Worm (Caenorhabditis elegans) whole organism, L4 larva: ENCODE measurements around the gene mrpl-36.

ENCODE experiments used
- D1046.2 ChIP-seq: fragments of 200-800 bp; sonication (Bioruptor generic); IDR thresholded peaks from 2 replicates; pipeline ENCODE4 v1.3.6; 2022; ENCODE audit warnings: missing genetic modification characterization, missing compliant biosample characterization
- F26F4.8 ChIP-seq: fragments of 200-800 bp; sonication (Bioruptor generic); conservative IDR thresholded peaks from 2 replicates; pipeline ENCODE4 v1.3.6; 2022; ENCODE audit warnings: missing genetic modification characterization, missing compliant biosample characterization
- F44E2.7 ChIP-seq: fragments of 200-800 bp; sonication (Bioruptor generic); IDR thresholded peaks from 2 replicates; pipeline ENCODE4 v2.1.2; 2022; ENCODE audit warnings: missing genetic modification characterization, missing compliant biosample characterization
- R02D3.7 ChIP-seq: fragments of 150-350 bp; sonication (generic microtip); optimal IDR thresholded peaks from 3 replicates; lab custom pipeline; 2014; ENCODE audit warnings: missing biosample characterization, missing genetic modification characterization
- T26A8.4 ChIP-seq: fragments of 200-800 bp; sonication (Bioruptor generic); IDR thresholded peaks from 2 replicates; pipeline ENCODE4 v1.3.6; 2022; ENCODE audit warnings: missing genetic modification characterization, missing compliant biosample characterization
- Y48G9A.11 ChIP-seq: fragments of 200-800 bp; sonication (Bioruptor generic); IDR thresholded peaks from 2 replicates; pipeline ENCODE4 v1.3.6; 2022; ENCODE audit warnings: missing genetic modification reagents, missing genetic modification characterization, missing compliant biosample characterization
- aly-2 ChIP-seq: sonication (generic microtip); optimal IDR thresholded peaks from 2 replicates; lab custom pipeline; 2018; ENCODE audit warnings: missing biosample characterization, missing genetic modification characterization
- ama-1 ChIP-seq: fragments of 150-350 bp; optimal IDR thresholded peaks from 2 replicates; lab custom pipeline; 2014; ENCODE audit warnings: inconsistent platforms, mixed read lengths
- arid-1 ChIP-seq: fragments of 200-800 bp; sonication (Bioruptor generic); conservative IDR thresholded peaks from 2 replicates; pipeline ENCODE4 v1.3.6; 2022; ENCODE audit warnings: missing genetic modification reagents, missing genetic modification characterization, missing compliant biosample characterization
- ceh-32 ChIP-seq: sonication (generic microtip); optimal IDR thresholded peaks from 2 replicates; lab custom pipeline; 2016; ENCODE audit warnings: mild to moderate bottlenecking, missing genetic modification characterization, missing compliant biosample characterization; ENCODE audit not compliant: poor library complexity
- ceh-82 ChIP-seq: sonication (generic microtip); optimal IDR thresholded peaks from 2 replicates; lab custom pipeline; 2017; ENCODE audit warnings: missing biosample characterization, missing genetic modification characterization
- daf-8 ChIP-seq: fragments of 200-800 bp; sonication (Bioruptor generic); IDR thresholded peaks from 2 replicates; pipeline ENCODE4 v1.3.6; 2022; ENCODE audit warnings: missing genetic modification characterization, missing compliant biosample characterization
- dmd-6 ChIP-seq: fragments of 200-800 bp; sonication (Bioruptor generic); IDR thresholded peaks from 2 replicates; pipeline ENCODE4 v1.3.6; 2022; ENCODE audit warnings: missing genetic modification reagents, missing genetic modification characterization, missing compliant biosample characterization
- duxl-1 ChIP-seq: sonication (generic microtip); optimal IDR thresholded peaks from 2 replicates; lab custom pipeline; 2016; ENCODE audit warnings: mild to moderate bottlenecking, missing genetic modification characterization, moderate library complexity, missing compliant biosample characterization; ENCODE audit not compliant: poor library complexity
- egl-43 ChIP-seq: fragments of 200-800 bp; sonication (Bioruptor generic); IDR thresholded peaks from 2 replicates; pipeline ENCODE4 v1.3.6; 2022; ENCODE audit warnings: missing genetic modification reagents, missing genetic modification characterization, missing compliant biosample characterization
- fkh-10 ChIP-seq: fragments of 150-350 bp; optimal IDR thresholded peaks from 2 replicates; lab custom pipeline; 2014; ENCODE audit warnings: missing biosample characterization, missing genetic modification reagents, missing genetic modification characterization
- gei-8 ChIP-seq: fragments of 200-800 bp; sonication (Bioruptor generic); optimal IDR thresholded peaks from 2 replicates; lab custom pipeline; 2018; ENCODE audit warnings: mild to moderate bottlenecking, missing genetic modification characterization, missing compliant biosample characterization
- hlh-11 ChIP-seq: fragments of 200-800 bp; sonication (Bioruptor generic); optimal IDR thresholded peaks from 2 replicates; lab custom pipeline; 2018; ENCODE audit warnings: mild to moderate bottlenecking, missing genetic modification characterization, missing compliant biosample characterization
- hlh-30 ChIP-seq: sonication (generic microtip); optimal IDR thresholded peaks from 2 replicates; lab custom pipeline; 2017; ENCODE audit warnings: antibody characterized with exemption, mild to moderate bottlenecking, missing genetic modification characterization, missing compliant biosample characterization; ENCODE audit not compliant: insufficient read depth
- lim-7 ChIP-seq: fragments of 200-800 bp; sonication (Bioruptor generic); IDR thresholded peaks from 2 replicates; pipeline ENCODE4 v1.3.6; 2022; ENCODE audit warnings: missing genetic modification characterization, missing compliant biosample characterization
- lin-1 ChIP-seq: fragments of 200-800 bp; sonication (Bioruptor generic); IDR thresholded peaks from 2 replicates; pipeline ENCODE4 v1.3.6; 2022; ENCODE audit warnings: missing genetic modification reagents, missing genetic modification characterization, missing compliant biosample characterization
- lin-13 ChIP-seq: fragments of 150-350 bp; optimal IDR thresholded peaks from 2 replicates; lab custom pipeline; 2014; ENCODE audit warnings: missing biosample characterization, missing genetic modification reagents, missing genetic modification characterization
- lin-29 ChIP-seq: fragments of 200-800 bp; sonication (Bioruptor generic); IDR thresholded peaks from 2 replicates; pipeline ENCODE4 v1.3.6; 2022; ENCODE audit warnings: missing genetic modification reagents, missing genetic modification characterization, missing compliant biosample characterization
- lsy-2 ChIP-seq, 2 experiments: fragments of 150-350 bp in 1 of 2; sonication (generic microtip) in 1 of 2; optimal IDR thresholded peaks; 2 replicates each; lab custom pipeline; 2014 to 2017; ENCODE audit warnings: missing biosample characterization in 2 of 2, missing genetic modification characterization in 2 of 2
- mdt-29 ChIP-seq: fragments of 200-800 bp; sonication (Bioruptor generic); IDR thresholded peaks from 2 replicates; pipeline ENCODE4 v1.3.6; 2022; ENCODE audit warnings: missing genetic modification reagents, missing genetic modification characterization, missing compliant biosample characterization
- mes-2 ChIP-seq: sonication (generic microtip); optimal IDR thresholded peaks from 2 replicates; lab custom pipeline; 2016; ENCODE audit warnings: missing genotype, mild to moderate bottlenecking, missing genetic modification characterization, missing compliant biosample characterization; ENCODE audit not compliant: poor library complexity, severe bottlenecking
- mxl-2 ChIP-seq: fragments of 200-800 bp; sonication (Bioruptor generic); conservative IDR thresholded peaks from 2 replicates; pipeline ENCODE4 v1.3.6; 2022; ENCODE audit warnings: missing genetic modification reagents, missing genetic modification characterization, missing compliant biosample characterization
- mxl-3 ChIP-seq: fragments of 200-800 bp; sonication (Bioruptor generic); optimal IDR thresholded peaks from 2 replicates; lab custom pipeline; 2018; ENCODE audit warnings: mild to moderate bottlenecking, missing genetic modification characterization, missing compliant biosample characterization
- nhr-10 ChIP-seq: fragments of 150-350 bp; optimal IDR thresholded peaks from 2 replicates; lab custom pipeline; 2014; ENCODE audit warnings: missing biosample characterization, missing genetic modification characterization
- nhr-237 ChIP-seq: sonication (generic microtip); optimal IDR thresholded peaks from 2 replicates; lab custom pipeline; 2017; ENCODE audit warnings: missing biosample characterization, missing genetic modification characterization
- nhr-77 ChIP-seq: fragments of 150-350 bp; optimal IDR thresholded peaks from 2 replicates; lab custom pipeline; 2014; ENCODE audit warnings: missing biosample characterization, missing genetic modification characterization
- php-3 ChIP-seq: fragments of 200-800 bp; sonication (Bioruptor generic); IDR thresholded peaks from 2 replicates; pipeline ENCODE4 v1.3.6; 2022; ENCODE audit warnings: missing genetic modification reagents, missing genetic modification characterization, missing compliant biosample characterization
- pqm-1 ChIP-seq: sonication (generic microtip); optimal IDR thresholded peaks from 2 replicates; lab custom pipeline; 2017; ENCODE audit warnings: missing biosample characterization, missing genetic modification characterization
- saeg-2 ChIP-seq: fragments of 200-800 bp; sonication (Bioruptor generic); IDR thresholded peaks from 2 replicates; pipeline ENCODE4 v1.3.6; 2022; ENCODE audit warnings: missing genetic modification reagents, missing genetic modification characterization, missing compliant biosample characterization
- sdz-12 ChIP-seq: fragments of 200-800 bp; sonication (Bioruptor generic); optimal IDR thresholded peaks from 2 replicates; lab custom pipeline; 2018; ENCODE audit warnings: mild to moderate bottlenecking, missing genetic modification characterization, missing compliant biosample characterization
- skn-1 ChIP-seq: fragments of 150-350 bp; optimal IDR thresholded peaks from 2 replicates; lab custom pipeline; 2014; ENCODE audit warnings: missing biosample characterization, missing genetic modification characterization
- snpc-1.2 ChIP-seq: fragments of 200-800 bp; sonication (Bioruptor generic); IDR thresholded peaks from 2 replicates; pipeline ENCODE4 v1.3.6; 2022; ENCODE audit warnings: missing genetic modification reagents, missing genetic modification characterization, missing compliant biosample characterization
- snpc-4 ChIP-seq: fragments of 150-350 bp; optimal IDR thresholded peaks from 2 replicates; lab custom pipeline; 2014; ENCODE audit warnings: missing biosample characterization, missing genetic modification characterization
- spr-3 ChIP-seq: fragments of 200-800 bp; sonication (Bioruptor generic); optimal IDR thresholded peaks from 2 replicates; lab custom pipeline; 2018; ENCODE audit warnings: mild to moderate bottlenecking, missing genetic modification characterization, missing compliant biosample characterization
- tag-97 ChIP-seq: fragments of 200-800 bp; sonication (Bioruptor generic); IDR thresholded peaks from 2 replicates; pipeline ENCODE4 v1.3.6; 2022; ENCODE audit warnings: missing genetic modification characterization, missing compliant biosample characterization
- tra-1 ChIP-seq: fragments of 200-800 bp; sonication (Bioruptor generic); IDR thresholded peaks from 2 replicates; pipeline ENCODE4 v1.3.6; 2022; ENCODE audit warnings: missing genetic modification reagents, missing genetic modification characterization, missing compliant biosample characterization
- unc-39 ChIP-seq: sonication (generic microtip); optimal IDR thresholded peaks from 2 replicates; lab custom pipeline; 2017; ENCODE audit warnings: missing biosample characterization, missing genetic modification characterization
- unc-62 ChIP-seq, 3 experiments: fragments of 150-350 bp in 1 of 3; sonication (generic microtip); optimal IDR thresholded peaks in 2 of 3; peaks in 1 of 3; 1 replicate in 1 of 3; 2 replicates in 2 of 3; lab custom pipeline; 2014 to 2017; ENCODE audit warnings: missing biosample characterization in 3 of 3, missing genetic modification characterization in 3 of 3, missing genetic modification reagents in 3 of 3, missing genotype in 1 of 3
- zag-1 ChIP-seq: fragments of 150-350 bp; optimal IDR thresholded peaks from 2 replicates; lab custom pipeline; 2014; ENCODE audit warnings: missing biosample characterization, missing genetic modification characterization
- zfp-3 ChIP-seq: fragments of 200-800 bp; sonication (Bioruptor generic); conservative IDR thresholded peaks from 2 replicates; pipeline ENCODE4 v1.3.6; 2022; ENCODE audit warnings: missing genetic modification reagents, missing genetic modification characterization, missing compliant biosample characterization
- ztf-11 ChIP-seq: fragments of 150-350 bp; optimal IDR thresholded peaks from 2 replicates; lab custom pipeline; 2014; ENCODE audit warnings: missing biosample characterization, missing genetic modification characterization
- ztf-7 ChIP-seq: fragments of 150-350 bp; optimal IDR thresholded peaks from 2 replicates; lab custom pipeline; 2014; ENCODE audit warnings: missing biosample characterization, missing genetic modification characterization

Gene mrpl-36

DNA sequence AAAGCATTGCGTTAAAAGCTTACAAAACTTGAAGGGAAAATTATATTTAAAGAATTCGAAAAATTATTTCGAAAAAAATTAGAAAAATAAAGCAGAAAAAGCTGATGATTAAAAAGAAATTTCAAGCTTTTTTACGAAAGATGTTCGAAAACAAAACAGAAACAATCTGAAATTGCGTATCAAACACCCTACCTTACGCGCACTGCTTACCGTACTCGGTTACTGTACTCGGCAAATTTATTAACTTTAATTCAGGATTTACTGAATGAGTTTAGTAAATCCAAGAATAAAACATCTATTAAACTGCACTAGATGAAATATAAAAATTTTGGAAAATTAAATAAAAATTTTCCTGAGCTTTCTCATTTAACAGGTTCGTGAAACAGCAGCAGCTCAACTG is 14.6 kb upstream of the mrpl-36 start:
- TF ChIP-seq tag-97 (GFP tag; lab: Robert Waterston, UW) (no peak), lsy-2 (tag; optimal IDR thresholded peaks at IDR 0.05; lab: Kevin White, UChicago) (peak in 1 of 2 experiments; percentile 56)

DNA sequence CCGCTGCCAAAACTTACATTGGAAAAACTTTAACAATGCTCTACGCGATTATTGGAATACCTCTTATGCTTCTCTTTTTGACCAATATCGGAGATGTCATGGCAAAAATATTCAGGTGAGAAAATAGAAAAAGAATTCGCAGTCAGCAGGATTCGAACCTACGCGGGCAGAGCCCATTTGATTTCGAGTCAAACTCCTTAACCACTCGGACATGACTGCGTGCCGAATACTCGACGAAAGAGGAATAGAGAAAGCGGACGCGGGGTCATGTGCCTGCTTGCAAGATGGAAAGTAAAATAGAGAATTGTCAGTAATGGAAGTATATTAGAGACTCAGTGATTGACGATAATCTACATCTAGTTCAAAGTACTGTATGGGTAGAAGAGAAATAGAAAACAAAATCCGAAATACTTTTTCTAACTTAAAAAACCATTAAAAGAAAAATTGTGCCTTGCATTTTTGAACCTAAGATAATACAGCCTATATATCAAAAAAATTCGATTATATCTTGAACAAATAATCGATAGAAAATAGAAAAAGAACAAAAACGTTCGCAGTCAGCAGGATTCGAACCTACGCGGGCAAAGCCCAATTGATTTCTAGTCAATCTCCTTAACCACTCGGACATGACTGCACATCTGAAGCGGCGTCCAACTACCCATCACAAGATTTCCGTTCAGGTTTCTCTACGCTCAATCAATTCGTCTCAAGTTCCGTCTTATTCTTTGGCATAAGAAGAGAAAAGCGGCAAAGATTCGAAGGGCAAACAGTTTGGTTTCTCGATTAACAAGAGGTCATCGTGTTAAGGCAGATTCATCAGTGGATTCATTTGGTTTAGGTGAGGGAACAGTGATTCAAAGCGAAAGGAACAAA is 13.8 kb upstream of the mrpl-36 start:
- TF ChIP-seq unc-62 (GFP tag; optimal IDR thresholded peaks at IDR 0.05 in 1 of 2; lab: Kevin White, UChicago): peak in 1 of 2 experiments; percentile 96
- no peak for TF ChIP-seq unc-62 (tag; optimal IDR thresholded peaks at IDR 0.05; lab: Kevin White, UChicago)
- TF ChIP-seq hlh-30: peak; percentile 71
- TF ChIP-seq daf-8: no peak
- peak; percentile 89; the same call in 1 of the 2 replicates for TF ChIP-seq F44E2.7 (GFP tag; lab: Robert Waterston, UW)
- peak; percentile 87 for TF ChIP-seq mes-2
- peak; percentile 83 for TF ChIP-seq arid-1 (GFP tag; lab: Robert Waterston, UW)
- TF ChIP-seq ama-1 (lab: Kevin White, UChicago): no peak
- TF ChIP-seq ztf-11 (tag; lab: Kevin White, UChicago): no peak
- TF ChIP-seq unc-39 (tag; lab: Kevin White, UChicago): no peak
- TF ChIP-seq duxl-1 (tag; lab: Kevin White, UChicago): peak; percentile 45
- no peak for TF ChIP-seq aly-2
- peak; percentile 67 for TF ChIP-seq lin-1 (GFP tag; lab: Robert Waterston, UW)
- TF ChIP-seq zfp-3 (GFP tag; lab: Robert Waterston, UW): peak; percentile 71
- TF ChIP-seq R02D3.7 (tag; lab: Kevin White, UChicago): no peak
- TF ChIP-seq mxl-2 (GFP tag; lab: Robert Waterston, UW): peak; percentile 75; the same call in 1 of the 2 replicates
- peak; percentile 30 for TF ChIP-seq hlh-11 (tag; lab: Kevin White, UChicago)
- peak; percentile 71 for TF ChIP-seq dmd-6 (GFP tag; lab: Robert Waterston, UW)
- TF ChIP-seq snpc-4 (tag; lab: Kevin White, UChicago): no peak
- TF ChIP-seq mxl-3 (GFP tag; lab: Kevin White, UChicago): peak; percentile 52
- TF ChIP-seq lin-13 (GFP tag; lab: Kevin White, UChicago): peak; percentile 60
- TF ChIP-seq nhr-10 (tag; lab: Kevin White, UChicago): no peak
- peak; percentile 8 for TF ChIP-seq spr-3 (GFP tag; lab: Kevin White, UChicago)
- TF ChIP-seq lin-29: no peak
- TF ChIP-seq tra-1 (GFP tag; lab: Robert Waterston, UW): peak; percentile 84
- TF ChIP-seq saeg-2 (GFP tag; lab: Robert Waterston, UW): peak; percentile 60; the same call in 1 of the 2 replicates
- TF ChIP-seq Y48G9A.11 (GFP tag; lab: Robert Waterston, UW): peak; percentile 65; the same call in 1 of the 2 replicates
- TF ChIP-seq lsy-2 (tag; optimal IDR thresholded peaks at IDR 0.05; lab: Kevin White, UChicago): peak in 1 of 2 experiments; percentile 49
- TF ChIP-seq gei-8: peak; percentile 78
- peak; percentile 73 for TF ChIP-seq php-3 (GFP tag; lab: Robert Waterston, UW)
- TF ChIP-seq D1046.2 (GFP tag; lab: Robert Waterston, UW): no peak
- peak; percentile 4 for TF ChIP-seq nhr-77 (tag; lab: Kevin White, UChicago)
- peak; percentile 83 for TF ChIP-seq T26A8.4 (GFP tag; lab: Robert Waterston, UW)
- peak; percentile 96 for TF ChIP-seq lim-7
- no peak for TF ChIP-seq nhr-237 (tag; lab: Kevin White, UChicago)
- TF ChIP-seq zag-1 (tag; lab: Kevin White, UChicago): no peak
- TF ChIP-seq F26F4.8: peak; percentile 64; the same call in 1 of the 2 replicates
- TF ChIP-seq mdt-29 (GFP tag; lab: Robert Waterston, UW): peak; percentile 76
- peak; percentile 60; the same call in 1 of the 2 replicates for TF ChIP-seq snpc-1.2
- no peak for TF ChIP-seq skn-1
- TF ChIP-seq pqm-1: no peak
- no peak for TF ChIP-seq ceh-32 (tag; lab: Kevin White, UChicago)
- peak; percentile 8 for TF ChIP-seq fkh-10
- TF ChIP-seq ztf-7: no peak
- TF ChIP-seq egl-43 (GFP tag; lab: Robert Waterston, UW): peak; percentile 94
- TF ChIP-seq ceh-82 (tag; lab: Kevin White, UChicago): no peak
- peak; percentile 39 for TF ChIP-seq sdz-12 (GFP tag; lab: Kevin White, UChicago)
